Worm (Caenorhabditis elegans) whole organism, midembryonic: Measurements from ENCODE around the gene Y54E2A.5.

Experiments used
- T22C8.4 ChIP-seq: fragments of 200-800 bp; sonication (Bioruptor generic); IDR thresholded peaks from 2 replicates; pipeline ENCODE4 v1.3.6; 2022; ENCODE audit warnings: missing genetic modification characterization, missing compliant biosample characterization
- flt-1 ChIP-seq: fragments of 200-800 bp; sonication (Bioruptor generic); IDR thresholded peaks from 2 replicates; pipeline ENCODE4 v1.3.6; 2022; ENCODE audit warnings: missing genetic modification characterization, missing compliant biosample characterization
- ref-1 ChIP-seq: fragments of 200-800 bp; sonication (Bioruptor generic); conservative IDR thresholded peaks from 2 replicates; pipeline ENCODE4 v1.3.6; 2022; ENCODE audit warnings: missing genetic modification reagents, missing genetic modification characterization, missing compliant biosample characterization

- TF ChIP-seq ref-1 (GFP tag; lab: Robert Waterston, UW): no peak
- no peak for TF ChIP-seq flt-1 (GFP tag; lab: Robert Waterston, UW)
- no peak for TF ChIP-seq T22C8.4
Measured at ce11 chrII:14772956-14773788, 15.6 kb upstream of the Y54E2A.5 start, which contains the start of gene Y54E2A.7.
